Fruit fly (Drosophila melanogaster) whole organism, adult: ENCODE results near the gene Cisd2.

Source experiments
- CG11617 ChIP-seq: fragments of 200-800 bp; sonication (Bioruptor generic); optimal IDR thresholded peaks from 2 replicates; lab custom pipeline; 2017; ENCODE audit warnings: mild to moderate bottlenecking, missing biosample characterization, missing genetic modification reagents, missing genetic modification characterization
- CG12768 ChIP-seq: fragments of 200-800 bp; sonication (Bioruptor generic); optimal IDR thresholded peaks from 2 replicates; lab custom pipeline; 2017; ENCODE audit warnings: missing biosample characterization, missing genetic modification characterization, mild to moderate bottlenecking, moderate library complexity, missing genetic modification reagents
- CG14711 ChIP-seq: fragments of 200-800 bp; sonication (Bioruptor generic); optimal IDR thresholded peaks from 2 replicates; lab custom pipeline; 2018; ENCODE audit warnings: missing biosample characterization, mild to moderate bottlenecking, missing genetic modification characterization, moderate library complexity
- CG1620 ChIP-seq: fragments of 200-800 bp; sonication (Bioruptor generic); optimal IDR thresholded peaks from 2 replicates; lab custom pipeline; 2016; ENCODE audit warnings: missing biosample characterization, missing genetic modification characterization
- CG33017 ChIP-seq: fragments of 200-800 bp; sonication (Bioruptor generic); optimal IDR thresholded peaks from 2 replicates; lab custom pipeline; 2018; ENCODE audit warnings: missing biosample characterization, mild to moderate bottlenecking, missing genetic modification characterization, moderate library complexity
- CG5204 ChIP-seq: fragments of 200-800 bp; sonication (Bioruptor generic); optimal IDR thresholded peaks from 2 replicates; lab custom pipeline; 2016; ENCODE audit warnings: missing biosample characterization, missing genetic modification characterization
- CG7045 ChIP-seq: fragments of 200-800 bp; sonication (Bioruptor generic); optimal IDR thresholded peaks from 2 replicates; lab custom pipeline; 2017; ENCODE audit warnings: missing biosample characterization, mild to moderate bottlenecking, missing genetic modification characterization
- CG7101 ChIP-seq: fragments of 200-800 bp; sonication (Bioruptor generic); optimal IDR thresholded peaks from 2 replicates; lab custom pipeline; 2018; ENCODE audit warnings: missing biosample characterization, mild to moderate bottlenecking, missing genetic modification characterization, moderate library complexity
- Clk ChIP-seq: fragments of 200-800 bp; sonication (Bioruptor generic); optimal IDR thresholded peaks from 2 replicates; lab custom pipeline; 2017; ENCODE audit warnings: missing biosample characterization, missing genetic modification characterization
- Crg-1 ChIP-seq: fragments of 200-800 bp; sonication (Bioruptor generic); optimal IDR thresholded peaks from 2 replicates; lab custom pipeline; 2016; ENCODE audit warnings: missing biosample characterization, missing genetic modification characterization
- Hr96 ChIP-seq: fragments of 200-800 bp; sonication (Bioruptor generic); optimal IDR thresholded peaks from 2 replicates; lab custom pipeline; 2016; ENCODE audit warnings: missing biosample characterization, missing genetic modification characterization
- Mnt ChIP-seq: fragments of 200-800 bp; sonication (Bioruptor generic); optimal IDR thresholded peaks from 2 replicates; lab custom pipeline; 2016; ENCODE audit warnings: missing biosample characterization, mild to moderate bottlenecking, missing genetic modification characterization
- bab1 ChIP-seq: fragments of 200-800 bp; sonication (Bioruptor generic); optimal IDR thresholded peaks from 3 replicates; lab custom pipeline; 2019; ENCODE audit warnings: missing biosample characterization, mild to moderate bottlenecking, missing genetic modification characterization, moderate library complexity
- cic ChIP-seq: fragments of 200-800 bp; sonication (Bioruptor generic); optimal IDR thresholded peaks from 2 replicates; lab custom pipeline; 2017; ENCODE audit warnings: missing biosample characterization, mild to moderate bottlenecking, missing genetic modification characterization, moderate library complexity
- cnc ChIP-seq, 2 experiments: fragments of >200 bp; optimal IDR thresholded peaks; 2 replicates each; lab custom pipeline; 2017
- kay ChIP-seq: fragments of 200-800 bp; sonication (Bioruptor generic); peaks from one replicate; lab custom pipeline; 2016; ENCODE audit warnings: missing biosample characterization, missing genetic modification characterization, borderline replicate concordance
- ovo ChIP-seq: fragments of 200-800 bp; sonication (Bioruptor generic); optimal IDR thresholded peaks from 2 replicates; lab custom pipeline; 2016; ENCODE audit warnings: missing biosample characterization, missing genetic modification characterization
- pad ChIP-seq: fragments of 200-800 bp; sonication (Bioruptor generic); optimal IDR thresholded peaks from 3 replicates; lab custom pipeline; 2017; ENCODE audit warnings: missing biosample characterization, missing genetic modification characterization, mild to moderate bottlenecking, moderate library complexity, missing genetic modification reagents
- tj ChIP-seq: fragments of 200-800 bp; sonication (Bioruptor generic); optimal IDR thresholded peaks from 3 replicates; lab custom pipeline; 2017; ENCODE audit warnings: missing biosample characterization, mild to moderate bottlenecking, missing genetic modification characterization, moderate library complexity
- toe ChIP-seq: fragments of 200-800 bp; sonication (Bioruptor generic); optimal IDR thresholded peaks from 2 replicates; lab custom pipeline; 2016; ENCODE audit warnings: missing biosample characterization, missing genetic modification characterization

Gene Cisd2

dm6 chr3R:29212534-29212933 lies 10.7 kb downstream of the Cisd2 start:
- no peak for TF ChIP-seq CG14711 (tag; lab: Kevin White, UChicago)
- TF ChIP-seq CG7101: no peak
- TF ChIP-seq cnc (optimal IDR thresholded peaks at IDR 0.05; lab: Kevin White, UChicago): no peak
- TF ChIP-seq Mnt (GFP tag; lab: Kevin White, UChicago): no peak
- TF ChIP-seq bab1 (GFP tag; lab: Kevin White, UChicago): no peak
- no peak for TF ChIP-seq Crg-1 (GFP tag; lab: Kevin White, UChicago)
- TF ChIP-seq CG12768 (GFP tag; lab: Kevin White, UChicago): no peak
- TF ChIP-seq CG5204 (GFP tag; lab: Kevin White, UChicago): no peak
- no peak for TF ChIP-seq toe (GFP tag; lab: Kevin White, UChicago)

dm6 chr3R:29211702-29212101 lies 11.5 kb downstream of the Cisd2 start:
- TF ChIP-seq CG33017: no peak
- no peak for TF ChIP-seq Hr96 (GFP tag; lab: Kevin White, UChicago)
- TF ChIP-seq bab1 (GFP tag; lab: Kevin White, UChicago): no peak
- TF ChIP-seq CG7045: no peak

dm6 chr3R:29210542-29211393 lies 12.5 kb downstream of the Cisd2 start:
- TF ChIP-seq Mnt (GFP tag; lab: Kevin White, UChicago) (no peak), Crg-1 (GFP tag; lab: Kevin White, UChicago) (no peak), tj (no peak), CG11617 (GFP tag; lab: Kevin White, UChicago) (no peak)

dm6 chr3R:29210091-29210490 lies 13.1 kb downstream of the Cisd2 start:
- TF ChIP-seq Clk (GFP tag; lab: Kevin White, UChicago) (no peak), pad (no peak)

dm6 chr3R:29207996-29208395 lies 15.2 kb downstream of the Cisd2 start:
- TF ChIP-seq tj: no peak
- peak; percentile 46 for TF ChIP-seq bab1 (GFP tag; lab: Kevin White, UChicago)
- TF ChIP-seq pad: no peak
- TF ChIP-seq CG11617 (GFP tag; lab: Kevin White, UChicago): no peak
- no peak for TF ChIP-seq kay
- TF ChIP-seq Hr96 (GFP tag; lab: Kevin White, UChicago): no peak
- TF ChIP-seq CG5204 (GFP tag; lab: Kevin White, UChicago): no peak
- TF ChIP-seq Crg-1 (GFP tag; lab: Kevin White, UChicago): no peak

dm6 chr3R:29207012-29207656 lies 16.1 kb downstream of the Cisd2 start:
- TF ChIP-seq bab1 (GFP tag; lab: Kevin White, UChicago) (peak; percentile 81), Crg-1 (GFP tag; lab: Kevin White, UChicago) (peak; percentile 21), CG12768 (GFP tag; lab: Kevin White, UChicago) (peak; percentile 87), Clk (GFP tag; lab: Kevin White, UChicago) (peak; percentile 81), toe (GFP tag; lab: Kevin White, UChicago) (peak; percentile 82), CG14711 (tag; lab: Kevin White, UChicago) (peak; percentile 75), CG7101 (peak; percentile 84), CG11617 (GFP tag; lab: Kevin White, UChicago) (peak; percentile 55), pad (peak; percentile 47), Mnt (GFP tag; lab: Kevin White, UChicago) (peak; percentile 57), CG1620 (GFP tag; lab: Kevin White, UChicago) (peak; percentile 27), Hr96 (GFP tag; lab: Kevin White, UChicago) (peak; percentile 10), CG5204 (GFP tag; lab: Kevin White, UChicago) (peak; percentile 65), kay (no peak), ovo (GFP tag; lab: Kevin White, UChicago) (no peak), tj (peak; percentile 43), cnc (optimal IDR thresholded peaks at IDR 0.05; lab: Kevin White, UChicago) (no peak), CG7045 (peak; percentile 90), CG33017 (peak; percentile 90), cic (peak; percentile 64)
